Fruit fly (Drosophila melanogaster) whole organism, embryonic: ENCODE results near the gene CG14695.

Experiments used
- Atf6 ChIP-seq: fragments of 200-800 bp; sonication (Bioruptor generic); IDR thresholded peaks from 2 replicates; pipeline ENCODE4 v1.3.6; 2022; ENCODE audit warnings: missing biosample characterization, missing genetic modification characterization
- Blimp-1 ChIP-seq: fragments of 200-800 bp; sonication (Bioruptor generic); optimal IDR thresholded peaks from 3 replicates; lab custom pipeline; 2018; ENCODE audit warnings: missing biosample characterization, missing genetic modification characterization, mild to moderate bottlenecking, moderate library complexity, missing genetic modification reagents
- Bteb2 ChIP-seq: fragments of 200-800 bp; sonication (Bioruptor generic); optimal IDR thresholded peaks from 2 replicates; lab custom pipeline; 2016; ENCODE audit warnings: missing biosample characterization, missing genetic modification characterization
- CG11085 ChIP-seq: fragments of 200-800 bp; sonication (Bioruptor generic); IDR thresholded peaks from 2 replicates; pipeline ENCODE4 v1.3.6; 2022; ENCODE audit warnings: missing biosample characterization, missing genetic modification characterization
- CG13424 ChIP-seq: fragments of 200-800 bp; sonication (Bioruptor generic); optimal IDR thresholded peaks from 2 replicates; lab custom pipeline; 2019; ENCODE audit warnings: missing biosample characterization, mild to moderate bottlenecking, missing genetic modification characterization, moderate library complexity
- CG14014 ChIP-seq: fragments of 200-800 bp; sonication (Bioruptor generic); IDR thresholded peaks from 2 replicates; pipeline ENCODE4 v1.3.6; 2022; ENCODE audit warnings: missing biosample characterization, missing genetic modification characterization
- CG18599 ChIP-seq: fragments of 200-800 bp; sonication (Bioruptor generic); optimal IDR thresholded peaks from 3 replicates; lab custom pipeline; 2017; ENCODE audit warnings: missing biosample characterization, missing genetic modification characterization, mild to moderate bottlenecking, moderate library complexity, missing genetic modification reagents
- CG2129 ChIP-seq: fragments of 200-800 bp; sonication (Bioruptor generic); IDR thresholded peaks from 2 replicates; pipeline ENCODE4 v1.3.6; 2022; ENCODE audit warnings: missing biosample characterization, missing genetic modification characterization; ENCODE audit not compliant: partially characterized antibody
- CG31365 ChIP-seq: fragments of 200-800 bp; sonication (Bioruptor generic); optimal IDR thresholded peaks from 2 replicates; lab custom pipeline; 2018; ENCODE audit warnings: missing biosample characterization, mild to moderate bottlenecking, missing genetic modification characterization
- CG32767 ChIP-seq: fragments of 200-800 bp; sonication (Bioruptor generic); IDR thresholded peaks from 2 replicates; pipeline ENCODE4 v1.3.6; 2022; ENCODE audit warnings: missing biosample characterization, missing genetic modification characterization
- CG3281 ChIP-seq: fragments of 200-800 bp; sonication (Bioruptor generic); optimal IDR thresholded peaks from 3 replicates; lab custom pipeline; 2017; ENCODE audit warnings: missing biosample characterization, mild to moderate bottlenecking, missing genetic modification characterization
- CG34224 ChIP-seq: fragments of 200-800 bp; sonication (Bioruptor generic); IDR thresholded peaks from 3 replicates; pipeline ENCODE4 v1.3.6; 2022; ENCODE audit warnings: missing biosample characterization, missing genetic modification characterization; ENCODE audit not compliant: partially characterized antibody
- CG3995 ChIP-seq: fragments of 200-800 bp; sonication (Bioruptor generic); optimal IDR thresholded peaks from 3 replicates; lab custom pipeline; 2016; ENCODE audit warnings: missing biosample characterization, missing genetic modification characterization
- CG4424 ChIP-seq: fragments of 200-800 bp; sonication (Bioruptor generic); optimal IDR thresholded peaks from 3 replicates; lab custom pipeline; 2016; ENCODE audit warnings: missing biosample characterization, missing genetic modification characterization
- CG4730 ChIP-seq: fragments of 200-800 bp; sonication (Bioruptor generic); IDR thresholded peaks from 2 replicates; pipeline ENCODE4 v1.3.6; 2022; ENCODE audit warnings: missing biosample characterization, missing genetic modification characterization
- CG7357 ChIP-seq: fragments of 200-800 bp; sonication (Bioruptor generic); IDR thresholded peaks from 3 replicates; pipeline ENCODE4 v1.3.6; 2022; ENCODE audit warnings: missing biosample characterization, missing genetic modification characterization
- CG7556 ChIP-seq: fragments of 200-800 bp; sonication (Bioruptor generic); optimal IDR thresholded peaks from 2 replicates; lab custom pipeline; 2017; ENCODE audit warnings: missing biosample characterization, mild to moderate bottlenecking, missing genetic modification characterization
- Chrac-16 ChIP-seq: fragments of 200-800 bp; sonication (Bioruptor generic); optimal IDR thresholded peaks from 3 replicates; lab custom pipeline; 2016; ENCODE audit warnings: missing biosample characterization, missing genetic modification characterization
- CkIIα-i1 ChIP-seq: fragments of 200-800 bp; sonication (Bioruptor generic); IDR thresholded peaks from 2 replicates; pipeline ENCODE4 v1.3.6; 2022; ENCODE audit warnings: missing biosample characterization, missing genetic modification characterization
- Dfd ChIP-seq, 2 experiments: fragments of >200 bp; optimal IDR thresholded peaks; 2 replicates each; lab custom pipeline; 2017; ENCODE audit warnings: missing biosample characterization in 2 of 2, missing genetic modification characterization in 2 of 2
- Dll ChIP-seq: fragments of 200-800 bp; sonication (Bioruptor generic); IDR thresholded peaks from 4 replicates; pipeline ENCODE4 v1.3.6; 2022; ENCODE audit warnings: missing biosample characterization, missing genetic modification characterization; ENCODE audit not compliant: partially characterized antibody
- Fer1 ChIP-seq: fragments of 200-800 bp; sonication (Bioruptor generic); optimal IDR thresholded peaks from 2 replicates; lab custom pipeline; 2017; ENCODE audit warnings: missing biosample characterization, mild to moderate bottlenecking, missing genetic modification characterization
- Gug ChIP-seq: fragments of 200-800 bp; sonication (Bioruptor generic); IDR thresholded peaks from 4 replicates; pipeline ENCODE4 v1.3.6; 2022; ENCODE audit warnings: missing biosample characterization, missing genetic modification characterization
- HLHmδ ChIP-seq: fragments of 200-800 bp; sonication (Bioruptor generic); optimal IDR thresholded peaks from 2 replicates; lab custom pipeline; 2018; ENCODE audit warnings: missing biosample characterization, mild to moderate bottlenecking, missing genetic modification characterization, moderate library complexity
- NC2β ChIP-seq: fragments of 200-800 bp; sonication (Bioruptor generic); optimal IDR thresholded peaks from 2 replicates; lab custom pipeline; 2016; ENCODE audit warnings: missing biosample characterization, missing genetic modification characterization
- Ssrp ChIP-seq: fragments of 200-800 bp; sonication (Bioruptor generic); optimal IDR thresholded peaks from 2 replicates; lab custom pipeline; 2018; ENCODE audit warnings: missing biosample characterization, mild to moderate bottlenecking, missing genetic modification characterization, moderate library complexity
- ara ChIP-seq: fragments of 200-800 bp; sonication (Bioruptor generic); IDR thresholded peaks from 2 replicates; pipeline ENCODE4 v1.3.6; 2022; ENCODE audit warnings: missing biosample characterization, missing genetic modification characterization
- br ChIP-seq: fragments of >200 bp; optimal IDR thresholded peaks from 2 replicates; lab custom pipeline; 2017
- cas ChIP-seq: fragments of 200-800 bp; sonication (Bioruptor generic); IDR thresholded peaks from 2 replicates; pipeline ENCODE4 v1.3.6; 2022; ENCODE audit warnings: missing biosample characterization, missing genetic modification characterization
- cato ChIP-seq: fragments of 200-800 bp; sonication (Bioruptor generic); optimal IDR thresholded peaks from 2 replicates; lab custom pipeline; 2016; ENCODE audit warnings: missing biosample characterization, missing genetic modification characterization, borderline replicate concordance
- caup ChIP-seq: fragments of 200-800 bp; sonication (Bioruptor generic); optimal IDR thresholded peaks from 3 replicates; lab custom pipeline; 2017; ENCODE audit warnings: missing biosample characterization, mild to moderate bottlenecking, missing genetic modification characterization, moderate library complexity; ENCODE audit not compliant: severe bottlenecking
- corto ChIP-seq: fragments of 200-800 bp; sonication (Bioruptor generic); optimal IDR thresholded peaks from 2 replicates; lab custom pipeline; 2016; ENCODE audit warnings: missing biosample characterization, mild to moderate bottlenecking, missing genetic modification characterization, moderate library complexity
- da ChIP-seq: fragments of 200-800 bp; sonication (Bioruptor generic); optimal IDR thresholded peaks from 2 replicates; lab custom pipeline; 2016; ENCODE audit warnings: missing biosample characterization, missing genetic modification characterization
- dmrt99B ChIP-seq: fragments of 200-800 bp; sonication (Bioruptor generic); optimal IDR thresholded peaks from 2 replicates; lab custom pipeline; 2018; ENCODE audit warnings: missing biosample characterization, mild to moderate bottlenecking, missing genetic modification characterization, moderate library complexity
- emc ChIP-seq: fragments of 200-800 bp; sonication (Bioruptor generic); optimal IDR thresholded peaks from 2 replicates; lab custom pipeline; 2016; ENCODE audit warnings: missing biosample characterization, missing genetic modification characterization
- ems ChIP-seq: fragments of 200-800 bp; sonication (Bioruptor generic); optimal IDR thresholded peaks from 3 replicates; lab custom pipeline; 2016; ENCODE audit warnings: missing biosample characterization, missing genetic modification characterization
- exex ChIP-seq: fragments of 200-800 bp; sonication (Bioruptor generic); optimal IDR thresholded peaks from 4 replicates; lab custom pipeline; 2018; ENCODE audit warnings: missing biosample characterization, mild to moderate bottlenecking, missing genetic modification characterization, moderate library complexity
- eyg ChIP-seq: fragments of 200-800 bp; sonication (Bioruptor generic); optimal IDR thresholded peaks from 3 replicates; lab custom pipeline; 2016; ENCODE audit warnings: missing biosample characterization, missing genetic modification characterization
- grau ChIP-seq: fragments of 200-800 bp; optimal IDR thresholded peaks from 3 replicates; lab custom pipeline; 2019; ENCODE audit warnings: missing biosample characterization, mild to moderate bottlenecking, missing genetic modification characterization, moderate library complexity
- gsb ChIP-seq: fragments of 200-800 bp; sonication (Bioruptor generic); IDR thresholded peaks from 2 replicates; pipeline ENCODE4 v1.3.6; 2022; ENCODE audit warnings: missing biosample characterization, missing genetic modification characterization
- h ChIP-seq: fragments of >200 bp; optimal IDR thresholded peaks from 2 replicates; lab custom pipeline; 2017
- hkb ChIP-seq, 2 experiments: fragments of 200-800 bp in 1 of 2; fragments of >200 bp in 1 of 2; sonication (Bioruptor generic) in 1 of 2; IDR thresholded peaks in 1 of 2; optimal IDR thresholded peaks in 1 of 2; 2 replicates each; pipeline versions ENCODE4 v1.3.6 to Lab custom; 2017 to 2022; ENCODE audit warnings: missing biosample characterization in 1 of 2, missing genetic modification characterization in 1 of 2
- lola ChIP-seq, 3 experiments: fragments of >200 bp in 2 of 3; fragments of 200-800 bp in 1 of 3; sonication (Bioruptor generic) in 1 of 3; optimal IDR thresholded peaks; 2 replicates each; lab custom pipeline; 2017 to 2019; ENCODE audit warnings: missing biosample characterization in 3 of 3, missing genetic modification characterization in 3 of 3, mild to moderate bottlenecking in 1 of 3, moderate library complexity in 1 of 3
- peb ChIP-seq: fragments of 200-800 bp; sonication (Bioruptor generic); IDR thresholded peaks from 2 replicates; pipeline ENCODE4 v1.3.6; 2022; ENCODE audit warnings: missing biosample characterization, missing genetic modification characterization
- sc ChIP-seq, 3 experiments: fragments of >200 bp in 2 of 3; fragments of 200-800 bp in 1 of 3; sonication (Bioruptor generic) in 1 of 3; optimal IDR thresholded peaks; 2 replicates in 2 of 3; 3 replicates in 1 of 3; lab custom pipeline; 2017; ENCODE audit warnings: mild to moderate bottlenecking in 1 of 3, missing biosample characterization in 1 of 3, missing genetic modification characterization in 1 of 3, missing genetic modification reagents in 1 of 3
- schlank ChIP-seq: fragments of 200-800 bp; sonication (Bioruptor generic); optimal IDR thresholded peaks from 2 replicates; lab custom pipeline; 2018; ENCODE audit warnings: missing biosample characterization, mild to moderate bottlenecking, missing genetic modification characterization
- sima ChIP-seq: fragments of 200-800 bp; sonication (Bioruptor generic); optimal IDR thresholded peaks from 2 replicates; lab custom pipeline; 2016; ENCODE audit warnings: missing biosample characterization, missing genetic modification characterization
- tll ChIP-seq, 2 experiments: fragments of 200-800 bp in 1 of 2; fragments of >200 bp in 1 of 2; sonication (Bioruptor generic) in 1 of 2; optimal IDR thresholded peaks; 2 replicates each; lab custom pipeline; 2017 to 2019; ENCODE audit warnings: missing biosample characterization in 2 of 2, missing genetic modification characterization in 2 of 2, mild to moderate bottlenecking in 1 of 2, moderate library complexity in 1 of 2
- toy ChIP-seq: fragments of 200-800 bp; sonication (Bioruptor generic); IDR thresholded peaks from 2 replicates; pipeline ENCODE4 v1.3.6; 2022; ENCODE audit warnings: missing biosample characterization, missing genetic modification characterization

The CG14695 gene

dm6 chr3R:10849515-10849973 is 29.6 kb downstream of the CG14695 start, which contains the start of gene CG42394 (continued):
- TF ChIP-seq caup (peak; percentile 95), corto (GFP tag; lab: Kevin White, UChicago) (peak; percentile 60), grau (tag; lab: Kevin White, UChicago) (peak; percentile 95), CG13424 (tag; lab: Kevin White, UChicago) (peak; percentile 95), eyg (GFP tag; lab: Kevin White, UChicago) (no peak), br (no peak), dmrt99B (tag; lab: Kevin White, UChicago) (peak; percentile 97), Blimp-1 (peak; percentile 96), CG32767 (GFP tag; lab: Robert Waterston, UW) (peak; percentile 89), exex (tag; lab: Kevin White, UChicago) (peak; percentile 78), peb (GFP tag; lab: Robert Waterston, UW) (peak; percentile 78), tll (GFP tag; optimal IDR thresholded peaks at IDR 0.05; lab: Kevin White, UChicago) (no peak), CG4730 (GFP tag; lab: Robert Waterston, UW) (peak; percentile 85), toy (peak; percentile 87), h (lab: Kevin White, UChicago) (no peak), emc (GFP tag; lab: Kevin White, UChicago) (peak; percentile 18), CG3995 (GFP tag; lab: Kevin White, UChicago) (no peak), Dll (GFP tag; lab: Robert Waterston, UW) (0 out of 4 replicates have a peak, but pooled peaks have one; percentile 43), cato (GFP tag; lab: Kevin White, UChicago) (peak; percentile 84), Ssrp (peak; percentile 96), hkb (optimal IDR thresholded peaks at IDR 0.05; lab: Kevin White, UChicago) (no peak), hkb (GFP tag; IDR thresholded peaks at IDR 0.05; lab: Robert Waterston, UW) (peak; percentile 97), NC2β (peak; percentile 68), Gug (GFP tag; lab: Robert Waterston, UW) (peak; percentile 84; the same call in 3 of the 4 replicates), CkIIα-i1 (GFP tag; lab: Robert Waterston, UW) (peak; percentile 76), sc (optimal IDR thresholded peaks at IDR 0.05; lab: Kevin White, UChicago) (no peak), sc (GFP tag; optimal IDR thresholded peaks at IDR 0.05; lab: Kevin White, UChicago) (peak; percentile 94), CG7357 (GFP tag; lab: Robert Waterston, UW) (peak; percentile 75), Fer1 (GFP tag; lab: Kevin White, UChicago) (peak; percentile 98), Chrac-16 (GFP tag; lab: Kevin White, UChicago) (peak; percentile 88), sima (no peak), CG7556 (GFP tag; lab: Kevin White, UChicago) (peak; percentile 97), lola (GFP tag; optimal IDR thresholded peaks at IDR 0.05; lab: Kevin White, UChicago) (peak in 1 of 3 experiments; percentile 96), CG34224 (GFP tag; lab: Robert Waterston, UW) (no peak), CG31365 (tag; lab: Kevin White, UChicago) (peak; percentile 40), CG3281 (GFP tag; lab: Kevin White, UChicago) (peak; percentile 98), cas (GFP tag; lab: Robert Waterston, UW) (peak; percentile 90), CG2129 (GFP tag; lab: Robert Waterston, UW) (no peak), CG18599 (peak; percentile 98), ara (GFP tag; lab: Robert Waterston, UW) (peak; percentile 95), CG11085 (GFP tag; lab: Robert Waterston, UW) (peak; percentile 74), HLHmδ (GFP tag; lab: Kevin White, UChicago) (no peak), CG4424 (GFP tag; lab: Kevin White, UChicago) (peak; percentile 96), Bteb2 (GFP tag; lab: Kevin White, UChicago) (peak; percentile 81), ems (peak; percentile 89), Dfd (GFP tag; optimal IDR thresholded peaks at IDR 0.05; lab: Kevin White, UChicago) (no peak), CG14014 (GFP tag; lab: Robert Waterston, UW) (peak; percentile 95), da (GFP tag; lab: Kevin White, UChicago) (no peak), schlank (tag; lab: Kevin White, UChicago) (peak; percentile 70), gsb (GFP tag; lab: Robert Waterston, UW) (peak; percentile 87), Atf6 (GFP tag; lab: Robert Waterston, UW) (peak; percentile 96)
